Fruit fly (Drosophila melanogaster) whole organism, adult: ENCODE data around the gene MESR3.
A peak's percentile ranks its signal among the peaks of the same experiment; 100 is the strongest.

ENCODE experiments used
- CG11617 ChIP-seq: fragments of 200-800 bp; sonication (Bioruptor generic); optimal IDR thresholded peaks from 2 replicates; lab custom pipeline; 2017; ENCODE audit warnings: mild to moderate bottlenecking, missing biosample characterization, missing genetic modification reagents, missing genetic modification characterization
- CG12768 ChIP-seq: fragments of 200-800 bp; sonication (Bioruptor generic); optimal IDR thresholded peaks from 2 replicates; lab custom pipeline; 2017; ENCODE audit warnings: missing biosample characterization, missing genetic modification characterization, mild to moderate bottlenecking, moderate library complexity, missing genetic modification reagents
- CG14711 ChIP-seq: fragments of 200-800 bp; sonication (Bioruptor generic); optimal IDR thresholded peaks from 2 replicates; lab custom pipeline; 2018; ENCODE audit warnings: missing biosample characterization, mild to moderate bottlenecking, missing genetic modification characterization, moderate library complexity
- CG1620 ChIP-seq: fragments of 200-800 bp; sonication (Bioruptor generic); optimal IDR thresholded peaks from 2 replicates; lab custom pipeline; 2016; ENCODE audit warnings: missing biosample characterization, missing genetic modification characterization
- CG33017 ChIP-seq: fragments of 200-800 bp; sonication (Bioruptor generic); optimal IDR thresholded peaks from 2 replicates; lab custom pipeline; 2018; ENCODE audit warnings: missing biosample characterization, mild to moderate bottlenecking, missing genetic modification characterization, moderate library complexity
- CG5204 ChIP-seq: fragments of 200-800 bp; sonication (Bioruptor generic); optimal IDR thresholded peaks from 2 replicates; lab custom pipeline; 2016; ENCODE audit warnings: missing biosample characterization, missing genetic modification characterization
- CG7045 ChIP-seq: fragments of 200-800 bp; sonication (Bioruptor generic); optimal IDR thresholded peaks from 2 replicates; lab custom pipeline; 2017; ENCODE audit warnings: missing biosample characterization, mild to moderate bottlenecking, missing genetic modification characterization
- CG7101 ChIP-seq: fragments of 200-800 bp; sonication (Bioruptor generic); optimal IDR thresholded peaks from 2 replicates; lab custom pipeline; 2018; ENCODE audit warnings: missing biosample characterization, mild to moderate bottlenecking, missing genetic modification characterization, moderate library complexity
- Clk ChIP-seq: fragments of 200-800 bp; sonication (Bioruptor generic); optimal IDR thresholded peaks from 2 replicates; lab custom pipeline; 2017; ENCODE audit warnings: missing biosample characterization, missing genetic modification characterization
- Crg-1 ChIP-seq: fragments of 200-800 bp; sonication (Bioruptor generic); optimal IDR thresholded peaks from 2 replicates; lab custom pipeline; 2016; ENCODE audit warnings: missing biosample characterization, missing genetic modification characterization
- Hr96 ChIP-seq: fragments of 200-800 bp; sonication (Bioruptor generic); optimal IDR thresholded peaks from 2 replicates; lab custom pipeline; 2016; ENCODE audit warnings: missing biosample characterization, missing genetic modification characterization
- Mnt ChIP-seq: fragments of 200-800 bp; sonication (Bioruptor generic); optimal IDR thresholded peaks from 2 replicates; lab custom pipeline; 2016; ENCODE audit warnings: missing biosample characterization, mild to moderate bottlenecking, missing genetic modification characterization
- bab1 ChIP-seq: fragments of 200-800 bp; sonication (Bioruptor generic); optimal IDR thresholded peaks from 3 replicates; lab custom pipeline; 2019; ENCODE audit warnings: missing biosample characterization, mild to moderate bottlenecking, missing genetic modification characterization, moderate library complexity
- cic ChIP-seq: fragments of 200-800 bp; sonication (Bioruptor generic); optimal IDR thresholded peaks from 2 replicates; lab custom pipeline; 2017; ENCODE audit warnings: missing biosample characterization, mild to moderate bottlenecking, missing genetic modification characterization, moderate library complexity
- cnc ChIP-seq, 2 experiments: fragments of >200 bp; optimal IDR thresholded peaks; 2 replicates each; lab custom pipeline; 2017
- kay ChIP-seq: fragments of 200-800 bp; sonication (Bioruptor generic); peaks from one replicate; lab custom pipeline; 2016; ENCODE audit warnings: missing biosample characterization, missing genetic modification characterization, borderline replicate concordance
- ovo ChIP-seq: fragments of 200-800 bp; sonication (Bioruptor generic); optimal IDR thresholded peaks from 2 replicates; lab custom pipeline; 2016; ENCODE audit warnings: missing biosample characterization, missing genetic modification characterization
- pad ChIP-seq: fragments of 200-800 bp; sonication (Bioruptor generic); optimal IDR thresholded peaks from 3 replicates; lab custom pipeline; 2017; ENCODE audit warnings: missing biosample characterization, missing genetic modification characterization, mild to moderate bottlenecking, moderate library complexity, missing genetic modification reagents
- tj ChIP-seq: fragments of 200-800 bp; sonication (Bioruptor generic); optimal IDR thresholded peaks from 3 replicates; lab custom pipeline; 2017; ENCODE audit warnings: missing biosample characterization, mild to moderate bottlenecking, missing genetic modification characterization, moderate library complexity
- toe ChIP-seq: fragments of 200-800 bp; sonication (Bioruptor generic); optimal IDR thresholded peaks from 2 replicates; lab custom pipeline; 2016; ENCODE audit warnings: missing biosample characterization, missing genetic modification characterization

Gene MESR3

DNA sequence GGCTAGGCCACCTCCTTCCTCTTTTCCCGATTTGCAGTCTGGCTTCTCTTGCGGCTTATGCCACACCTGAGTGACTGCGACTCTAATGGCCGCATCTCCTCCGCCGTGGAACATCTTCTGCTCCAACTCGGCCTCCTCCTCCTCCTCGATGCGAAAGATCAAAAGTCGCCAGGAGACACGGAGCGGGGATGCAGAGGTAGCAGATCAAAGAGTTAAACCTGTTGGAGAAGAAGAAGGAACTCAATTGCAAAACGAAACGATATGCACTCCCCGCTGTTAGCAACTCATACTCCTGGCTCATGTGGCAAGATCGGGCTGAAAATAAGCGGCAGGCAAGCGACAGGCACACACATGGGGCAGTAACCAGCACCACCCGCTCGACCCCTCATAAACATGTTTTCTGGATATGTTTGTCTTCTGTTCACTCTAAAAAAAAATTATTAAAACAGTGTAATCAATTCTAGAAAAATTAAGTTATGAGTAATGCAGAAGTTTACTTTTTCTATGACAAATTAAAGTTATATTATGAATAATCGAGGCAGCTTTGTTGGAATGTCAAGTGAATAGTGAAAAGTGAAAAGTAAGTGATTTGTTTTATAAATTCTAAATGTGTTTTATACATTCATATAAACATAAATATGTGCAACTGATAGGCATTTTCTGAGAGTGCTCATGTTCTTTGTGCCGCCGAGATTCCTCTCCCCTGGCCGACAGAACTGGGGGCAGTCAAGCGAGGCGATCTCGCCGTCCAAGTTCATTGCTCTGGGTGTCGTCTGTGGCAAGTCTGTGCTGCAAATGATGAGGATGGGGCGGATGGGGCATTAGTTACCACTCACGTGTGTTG lies 47.9 kb downstream of the MESR3 start:
- TF ChIP-seq CG33017 (tag; lab: Kevin White, UChicago) (no peak), CG11617 (GFP tag; lab: Kevin White, UChicago) (no peak), CG7101 (no peak), cnc (optimal IDR thresholded peaks at IDR 0.05; lab: Kevin White, UChicago) (no peak)

DNA sequence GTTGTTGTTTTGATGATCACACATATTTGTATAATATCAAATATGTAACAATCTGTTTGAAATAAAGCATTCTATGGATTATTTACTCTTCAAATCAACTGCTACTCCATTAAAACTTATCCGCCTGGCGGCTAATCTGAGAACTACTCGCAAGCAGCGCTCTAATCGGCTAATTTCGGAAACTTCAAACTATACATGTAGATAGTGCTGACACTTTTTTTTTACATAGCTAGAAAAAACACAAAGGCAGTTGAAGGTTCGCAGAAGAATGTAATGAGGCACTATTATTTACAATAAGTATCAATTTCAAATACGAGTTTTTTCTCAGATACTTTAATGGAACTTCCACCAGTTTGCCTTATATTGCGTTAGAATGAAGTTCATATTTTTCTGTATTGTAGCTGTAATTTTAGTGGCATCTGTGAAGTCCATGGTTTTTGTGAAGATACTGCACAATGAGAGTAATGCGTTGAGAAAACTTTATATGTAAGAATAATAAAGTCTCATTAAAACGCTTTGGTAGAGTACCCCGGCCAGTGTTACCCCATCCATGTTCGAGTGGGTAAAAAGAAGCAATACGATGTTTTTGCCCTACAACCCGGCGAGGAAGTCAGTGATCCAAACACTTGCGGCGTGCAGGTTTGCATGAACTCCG lies 49.0 kb downstream of the MESR3 start:
- TF ChIP-seq Hr96 (GFP tag; lab: Kevin White, UChicago): peak; percentile 2
- TF ChIP-seq CG14711 (tag; lab: Kevin White, UChicago): no peak
- peak; percentile 35 for TF ChIP-seq toe (GFP tag; lab: Kevin White, UChicago)
- no peak for TF ChIP-seq cnc (optimal IDR thresholded peaks at IDR 0.05; lab: Kevin White, UChicago)
- no peak for TF ChIP-seq CG7101
- TF ChIP-seq CG5204 (GFP tag; lab: Kevin White, UChicago): peak; percentile 50
- no peak for TF ChIP-seq tj
- TF ChIP-seq CG1620 (GFP tag; lab: Kevin White, UChicago): peak; percentile 43
- no peak for TF ChIP-seq CG33017 (tag; lab: Kevin White, UChicago)
- TF ChIP-seq bab1 (GFP tag; lab: Kevin White, UChicago): peak; percentile 14

DNA sequence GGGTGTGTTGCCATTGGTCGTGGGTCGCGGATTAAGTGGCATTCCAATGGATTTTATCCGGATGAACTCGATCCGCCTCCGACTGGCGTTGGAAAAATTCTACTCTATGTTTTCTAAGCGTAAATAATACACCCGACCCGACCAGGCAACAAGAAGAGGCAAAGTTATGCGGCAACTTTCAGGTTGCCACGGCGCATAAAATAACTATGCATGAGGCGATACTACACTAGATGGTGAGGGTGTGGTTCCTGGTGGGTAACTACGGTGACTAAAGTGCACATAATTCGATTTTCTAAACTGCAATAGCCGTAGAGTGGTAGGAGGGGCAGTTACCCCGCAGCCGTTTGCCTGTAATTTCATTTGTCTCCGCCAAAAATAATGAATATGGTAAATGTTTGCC lies 54.1 kb downstream of the MESR3 start, which contains the start of gene CG43338:
CG43338 (minus strand) TSS at position 101 of the 400 bp plus-strand sequence.
- no peak for TF ChIP-seq toe (GFP tag; lab: Kevin White, UChicago)
- no peak for TF ChIP-seq cnc (optimal IDR thresholded peaks at IDR 0.05; lab: Kevin White, UChicago)
- no peak for TF ChIP-seq Clk

DNA sequence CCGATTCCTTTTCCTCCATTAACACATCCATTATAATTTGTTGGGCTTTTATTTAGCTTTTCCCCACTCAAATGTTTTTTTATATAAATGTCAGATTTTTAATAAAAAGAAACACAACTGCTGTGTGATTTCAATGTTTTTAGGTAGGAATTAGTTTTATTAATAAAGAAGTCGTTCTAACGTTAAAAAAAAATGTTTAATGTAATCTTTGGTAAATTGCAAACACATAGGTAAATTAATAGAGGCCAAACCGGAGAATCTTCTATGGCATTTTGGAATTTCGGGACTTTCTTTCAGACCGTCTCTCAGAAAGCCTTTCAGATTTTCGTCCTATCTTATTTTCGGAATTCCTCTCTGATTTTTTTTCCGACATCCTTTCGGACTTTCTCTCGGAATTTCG lies 56.1 kb downstream of the MESR3 start, which contains the start of gene CG43339:
CG43339 (minus strand) TSS at position 101 of the 400 bp plus-strand sequence.
- no peak for TF ChIP-seq CG5204 (GFP tag; lab: Kevin White, UChicago)

DNA sequence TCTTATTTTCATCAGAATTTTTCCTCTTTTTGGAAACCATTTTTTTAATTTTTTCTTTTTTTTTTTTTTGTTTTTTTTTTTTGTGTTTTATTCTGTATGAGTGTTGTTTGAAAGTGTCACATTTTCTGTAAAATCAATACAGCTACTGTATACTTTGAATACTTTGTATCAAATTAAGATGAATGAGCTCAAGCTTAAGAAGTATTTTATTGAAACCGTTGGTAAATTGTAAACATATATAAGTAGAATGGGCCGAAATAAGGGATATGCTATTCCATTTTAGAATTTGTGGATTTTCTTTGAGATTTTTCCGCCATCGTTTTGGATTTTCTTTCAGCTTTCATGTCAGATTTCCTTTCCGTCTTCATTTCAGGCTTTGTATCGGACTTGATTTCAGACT lies 57.9 kb downstream of the MESR3 start, which contains the start of gene Mst36Fb:
Mst36Fb (minus strand) TSS at position 101 of the 400 bp plus-strand sequence.
- no peak for TF ChIP-seq cnc (optimal IDR thresholded peaks at IDR 0.05; lab: Kevin White, UChicago)
- no peak for TF ChIP-seq CG14711 (tag; lab: Kevin White, UChicago)
- TF ChIP-seq Hr96 (GFP tag; lab: Kevin White, UChicago): no peak

DNA sequence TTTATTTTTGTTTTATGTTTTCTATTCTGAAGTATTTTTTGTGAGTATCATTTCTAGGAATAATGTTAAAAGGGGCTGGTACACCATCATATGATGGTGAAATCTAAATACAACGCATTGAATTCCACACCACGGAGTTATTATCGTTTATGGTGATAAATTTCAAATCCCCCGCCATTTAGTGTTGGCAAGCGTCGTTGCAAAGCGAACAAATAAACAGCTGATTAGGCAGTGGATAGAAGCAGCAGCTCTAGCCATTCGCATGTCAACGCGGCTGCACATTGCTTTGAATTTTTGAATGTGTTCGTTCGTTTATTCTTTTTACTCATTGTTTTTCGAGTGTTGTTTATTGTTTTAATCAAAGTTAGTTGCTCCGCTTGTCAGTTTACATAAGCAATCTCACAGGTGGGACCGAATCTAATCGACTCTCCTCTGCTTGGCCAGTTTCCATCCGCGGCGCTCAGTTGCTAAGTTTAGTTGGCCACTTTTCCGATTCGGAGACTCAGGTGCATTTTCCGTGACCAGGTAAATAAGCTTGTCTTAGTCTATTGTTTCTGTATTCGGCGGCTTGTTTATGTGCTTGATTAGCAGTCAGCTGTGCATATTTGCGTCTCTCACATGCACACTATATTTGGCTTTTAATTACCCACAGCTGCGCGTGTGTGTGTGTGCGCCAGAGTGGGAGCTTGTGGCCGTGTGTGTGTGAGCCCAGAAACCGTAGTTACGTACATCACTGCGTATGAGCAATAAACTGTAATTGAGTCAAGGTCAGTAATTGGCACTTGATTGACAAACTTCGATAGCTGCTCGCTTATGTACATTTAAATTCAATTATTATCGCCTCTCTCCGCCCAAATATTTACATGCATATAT lies 60.1 kb downstream of the MESR3 start, which contains the start of the genes Mst36Fa and CG31751:
Mst36Fa (minus strand) TSS at position 51 of the 873 bp plus-strand sequence.
CG31751 (plus strand) TSS at position 274 of the 873 bp plus-strand sequence.
- TF ChIP-seq CG14711 (tag; lab: Kevin White, UChicago): peak; percentile 42
- TF ChIP-seq toe (GFP tag; lab: Kevin White, UChicago): peak; percentile 64
- TF ChIP-seq kay (GFP tag; lab: Kevin White, UChicago): no peak
- peak; percentile 72 for TF ChIP-seq CG33017 (tag; lab: Kevin White, UChicago)
- TF ChIP-seq CG5204 (GFP tag; lab: Kevin White, UChicago): no peak
- TF ChIP-seq Crg-1 (GFP tag; lab: Kevin White, UChicago): peak; percentile 80
- TF ChIP-seq cic: peak; percentile 95
- TF ChIP-seq CG1620 (GFP tag; lab: Kevin White, UChicago): peak; percentile 53
- peak; percentile 70 for TF ChIP-seq pad (GFP tag; lab: Kevin White, UChicago)
- peak; percentile 3 for TF ChIP-seq ovo (GFP tag; lab: Kevin White, UChicago)
- peak; percentile 82 for TF ChIP-seq CG7101
- peak; percentile 42 for TF ChIP-seq tj
- TF ChIP-seq cnc (optimal IDR thresholded peaks at IDR 0.05; lab: Kevin White, UChicago): no peak
- peak; percentile 45 for TF ChIP-seq Clk
- no peak for TF ChIP-seq Hr96 (GFP tag; lab: Kevin White, UChicago)
- peak; percentile 85 for TF ChIP-seq CG12768 (GFP tag; lab: Kevin White, UChicago)
- peak; percentile 58 for TF ChIP-seq CG7045 (GFP tag; lab: Kevin White, UChicago)
- TF ChIP-seq bab1 (GFP tag; lab: Kevin White, UChicago): peak; percentile 51
- TF ChIP-seq Mnt (GFP tag; lab: Kevin White, UChicago): peak; percentile 73
- TF ChIP-seq CG11617 (GFP tag; lab: Kevin White, UChicago): peak; percentile 80
